Worm (Caenorhabditis elegans) whole organism, late embryonic: ENCODE measurements around the gene ndab-1.

ENCODE experiments used
- ama-1 ChIP-seq: fragments of 150-350 bp; optimal IDR thresholded peaks from 2 replicates; lab custom pipeline; 2014
- ceh-24 ChIP-seq: sonication (generic microtip); optimal IDR thresholded peaks from 2 replicates; lab custom pipeline; 2016; ENCODE audit warnings: mild to moderate bottlenecking, missing genetic modification characterization, missing compliant biosample characterization
- ceh-31 ChIP-seq: sonication (generic microtip); optimal IDR thresholded peaks from 2 replicates; lab custom pipeline; 2016; ENCODE audit warnings: missing genetic modification characterization, missing compliant biosample characterization
- fkh-10 ChIP-seq: fragments of 150-350 bp; optimal IDR thresholded peaks from 2 replicates; lab custom pipeline; 2014; ENCODE audit warnings: missing biosample characterization, missing genetic modification reagents, missing genetic modification characterization
- mec-3 ChIP-seq: sonication (generic microtip); optimal IDR thresholded peaks from 2 replicates; lab custom pipeline; 2016; ENCODE audit warnings: borderline replicate concordance, missing genetic modification characterization, missing compliant biosample characterization
- nhr-232 ChIP-seq: sonication (generic microtip); optimal IDR thresholded peaks from 2 replicates; lab custom pipeline; 2016; ENCODE audit warnings: missing genetic modification characterization, missing compliant biosample characterization
- pha-4 ChIP-seq: fragments of 150-350 bp; optimal IDR thresholded peaks from 2 replicates; lab custom pipeline; 2018; ENCODE audit warnings: missing biosample characterization, missing genetic modification reagents, missing genetic modification characterization
- rnt-1 ChIP-seq: sonication (generic microtip); optimal IDR thresholded peaks from 2 replicates; lab custom pipeline; 2016; ENCODE audit warnings: missing genetic modification characterization, missing compliant biosample characterization
- tbx-2 ChIP-seq: sonication (generic microtip); optimal IDR thresholded peaks from 2 replicates; lab custom pipeline; 2016; ENCODE audit warnings: missing genetic modification characterization, missing compliant biosample characterization
- ttx-3 ChIP-seq: sonication (generic microtip); optimal IDR thresholded peaks from 2 replicates; lab custom pipeline; 2016; ENCODE audit warnings: missing genetic modification reagents, missing genetic modification characterization, missing compliant biosample characterization
- unc-55 ChIP-seq: sonication (generic microtip); optimal IDR thresholded peaks from 2 replicates; lab custom pipeline; 2017; ENCODE audit warnings: missing biosample characterization, missing genetic modification reagents, missing genetic modification characterization

DNA sequence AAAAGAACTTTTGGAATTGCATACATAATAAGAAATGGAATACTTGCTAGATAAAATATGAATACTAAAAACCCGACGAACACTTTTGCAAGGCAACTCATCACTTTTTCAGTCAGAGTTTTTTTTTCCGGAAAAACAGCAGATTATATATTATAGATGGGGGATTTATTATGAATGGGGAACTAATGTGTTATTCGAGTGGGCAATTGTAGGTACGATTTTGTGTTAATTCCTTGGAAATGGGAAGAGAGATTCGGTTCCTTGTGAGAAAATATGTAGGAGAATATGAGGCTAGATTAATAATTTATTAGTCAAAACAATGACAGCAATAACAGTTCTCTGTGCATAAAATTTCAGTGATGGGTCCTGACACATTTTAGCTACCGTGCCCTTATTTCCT lies 24.2 kb downstream of the ndab-1 start, which contains the start of gene faah-5:
- TF ChIP-seq ttx-3 (tag; lab: Kevin White, UChicago), result no peak
- no peak for TF ChIP-seq ceh-24 (tag; lab: Kevin White, UChicago)
- no peak for TF ChIP-seq nhr-232 (tag; lab: Kevin White, UChicago)
- TF ChIP-seq fkh-10, result no peak
- TF ChIP-seq rnt-1 (tag; lab: Kevin White, UChicago), result no peak
- TF ChIP-seq pha-4 (tag; lab: Kevin White, UChicago), result no peak
- no peak for TF ChIP-seq unc-55
- no peak for TF ChIP-seq tbx-2 (tag; lab: Kevin White, UChicago)
- TF ChIP-seq ceh-31 (tag; lab: Kevin White, UChicago), result no peak
- no peak for TF ChIP-seq mec-3
- no peak for TF ChIP-seq ama-1
